Fruit fly (Drosophila melanogaster) whole organism, embryonic: Measurements from ENCODE around the gene CG8329.
A peak's percentile ranks its signal among the peaks of the same experiment; 100 is the strongest.

Experiments used
- Ada2b ChIP-seq: fragments of 200-800 bp; sonication (Bioruptor generic); IDR thresholded peaks from 2 replicates; pipeline ENCODE4 v1.3.6; 2022; ENCODE audit warnings: missing biosample characterization, missing genetic modification characterization
- Antp ChIP-seq: fragments of 200-800 bp; sonication (Bioruptor generic); optimal IDR thresholded peaks from 3 replicates; lab custom pipeline; 2016; ENCODE audit warnings: missing biosample characterization, missing genetic modification characterization
- Bgb ChIP-seq: fragments of 200-800 bp; sonication (Bioruptor generic); IDR thresholded peaks from 2 replicates; pipeline ENCODE4 v1.3.6; 2022; ENCODE audit warnings: missing biosample characterization, missing genetic modification characterization; ENCODE audit not compliant: partially characterized antibody
- CG10209 ChIP-seq: fragments of 200-800 bp; sonication (Bioruptor generic); optimal IDR thresholded peaks from 3 replicates; lab custom pipeline; 2017; ENCODE audit warnings: missing biosample characterization, mild to moderate bottlenecking, missing genetic modification characterization, missing genetic modification reagents
- CG1233 ChIP-seq: fragments of 200-800 bp; sonication (Bioruptor generic); optimal IDR thresholded peaks from 4 replicates; lab custom pipeline; 2018; ENCODE audit warnings: missing biosample characterization, mild to moderate bottlenecking, missing genetic modification characterization
- CG13123 ChIP-seq: fragments of 200-800 bp; sonication (Bioruptor generic); optimal IDR thresholded peaks from 2 replicates; lab custom pipeline; 2016; ENCODE audit warnings: missing biosample characterization, missing genetic modification characterization
- CG13424 ChIP-seq: fragments of 200-800 bp; sonication (Bioruptor generic); optimal IDR thresholded peaks from 2 replicates; lab custom pipeline; 2019; ENCODE audit warnings: missing biosample characterization, mild to moderate bottlenecking, missing genetic modification characterization, moderate library complexity
- CG14050 ChIP-seq: fragments of 200-800 bp; sonication (Bioruptor generic); IDR thresholded peaks from 3 replicates; pipeline ENCODE4 v1.3.6; 2022; ENCODE audit warnings: missing biosample characterization, missing genetic modification characterization
- CG15479 ChIP-seq: fragments of 200-800 bp; sonication (Bioruptor generic); optimal IDR thresholded peaks from 3 replicates; lab custom pipeline; 2019; ENCODE audit warnings: missing biosample characterization, mild to moderate bottlenecking, missing genetic modification characterization, moderate library complexity
- CG15601 ChIP-seq: fragments of 200-800 bp; sonication (Bioruptor generic); optimal IDR thresholded peaks from 3 replicates; lab custom pipeline; 2019; ENCODE audit warnings: missing biosample characterization, mild to moderate bottlenecking, missing genetic modification characterization, moderate library complexity
- CG17361 ChIP-seq: fragments of 200-800 bp; sonication (Bioruptor generic); IDR thresholded peaks from 3 replicates; pipeline ENCODE4 v1.3.6; 2022; ENCODE audit warnings: missing biosample characterization, missing genetic modification characterization
- CG1832 ChIP-seq: fragments of 200-800 bp; sonication (Bioruptor generic); optimal IDR thresholded peaks from 2 replicates; lab custom pipeline; 2017; ENCODE audit warnings: missing biosample characterization, mild to moderate bottlenecking, missing genetic modification characterization, inconsistent platforms
- CG2712 ChIP-seq: fragments of 200-800 bp; optimal IDR thresholded peaks from 3 replicates; lab custom pipeline; 2019; ENCODE audit warnings: missing biosample characterization, mild to moderate bottlenecking, missing genetic modification characterization, moderate library complexity
- CG33557 ChIP-seq: fragments of 200-800 bp; sonication (Bioruptor generic); optimal IDR thresholded peaks from 2 replicates; lab custom pipeline; 2019; ENCODE audit warnings: missing biosample characterization, mild to moderate bottlenecking, missing genetic modification characterization, moderate library complexity
- CG3407 ChIP-seq: fragments of 200-800 bp; sonication (Bioruptor generic); optimal IDR thresholded peaks from 2 replicates; lab custom pipeline; 2018; ENCODE audit warnings: missing biosample characterization, mild to moderate bottlenecking, missing genetic modification characterization
- CG7839 ChIP-seq: fragments of 200-800 bp; sonication (Bioruptor generic); optimal IDR thresholded peaks from 3 replicates; lab custom pipeline; 2018; ENCODE audit warnings: missing biosample characterization, mild to moderate bottlenecking, missing genetic modification characterization, moderate library complexity
- CrebB ChIP-seq: fragments of 200-800 bp; sonication (Bioruptor generic); optimal IDR thresholded peaks from 3 replicates; lab custom pipeline; 2018; ENCODE audit warnings: missing biosample characterization, mild to moderate bottlenecking, missing genetic modification characterization
- Dll ChIP-seq: fragments of 200-800 bp; sonication (Bioruptor generic); IDR thresholded peaks from 4 replicates; pipeline ENCODE4 v1.3.6; 2022; ENCODE audit warnings: missing biosample characterization, missing genetic modification characterization; ENCODE audit not compliant: partially characterized antibody
- E2f1 ChIP-seq: fragments of 200-800 bp; sonication (Bioruptor generic); IDR thresholded peaks from 2 replicates; pipeline ENCODE4 v1.3.6; 2022; ENCODE audit warnings: missing biosample characterization, missing genetic modification characterization
- GATAe ChIP-seq: fragments of 200-800 bp; sonication (Bioruptor generic); conservative IDR thresholded peaks from 2 replicates; pipeline ENCODE4 v1.3.6; 2022; ENCODE audit warnings: missing biosample characterization, missing genetic modification characterization
- HLHmδ ChIP-seq: fragments of 200-800 bp; sonication (Bioruptor generic); optimal IDR thresholded peaks from 2 replicates; lab custom pipeline; 2018; ENCODE audit warnings: missing biosample characterization, mild to moderate bottlenecking, missing genetic modification characterization, moderate library complexity
- Lpt ChIP-seq: fragments of >200 bp; optimal IDR thresholded peaks from 2 replicates; lab custom pipeline; 2018; ENCODE audit warnings: missing biosample characterization, missing genetic modification characterization
- Med ChIP-seq: fragments of 200-800 bp; sonication (Bioruptor generic); peaks from one replicate; lab custom pipeline; 2016; ENCODE audit warnings: missing biosample characterization, missing genetic modification characterization, mild to moderate bottlenecking, inconsistent platforms, moderate library complexity
- NFAT ChIP-seq: fragments of 200-800 bp; sonication (Bioruptor generic); IDR thresholded peaks from 2 replicates; pipeline ENCODE4 v1.3.6; 2022; ENCODE audit warnings: missing biosample characterization, missing genetic modification characterization
- Opbp ChIP-seq: fragments of 200-800 bp; sonication (Bioruptor generic); IDR thresholded peaks from 3 replicates; pipeline ENCODE4 v1.3.6; 2022; ENCODE audit warnings: missing biosample characterization, missing genetic modification characterization; ENCODE audit not compliant: partially characterized antibody
- PHDP ChIP-seq: fragments of 200-800 bp; sonication (Bioruptor generic); optimal IDR thresholded peaks from 3 replicates; lab custom pipeline; 2018; ENCODE audit warnings: missing biosample characterization, mild to moderate bottlenecking, missing genetic modification characterization, moderate library complexity
- Pdp1 ChIP-seq, 2 experiments: fragments of 200-800 bp; sonication (Bioruptor generic); optimal IDR thresholded peaks; 3 replicates each; lab custom pipeline; 2016; ENCODE audit warnings: missing biosample characterization in 2 of 2, missing genetic modification characterization in 2 of 2, mild to moderate bottlenecking in 1 of 2, moderate library complexity in 1 of 2
- Vsx1 ChIP-seq: fragments of 200-800 bp; sonication (Bioruptor generic); optimal IDR thresholded peaks from 2 replicates; lab custom pipeline; 2017; ENCODE audit warnings: missing biosample characterization, mild to moderate bottlenecking, missing genetic modification characterization, missing genetic modification reagents
- cg ChIP-seq: fragments of 200-800 bp; sonication (Bioruptor generic); optimal IDR thresholded peaks from 3 replicates; lab custom pipeline; 2019; ENCODE audit warnings: missing biosample characterization, mild to moderate bottlenecking, missing genetic modification characterization, moderate library complexity
- chm ChIP-seq: fragments of 200-800 bp; sonication (Bioruptor generic); IDR thresholded peaks from 2 replicates; pipeline ENCODE4 v1.3.6; 2022; ENCODE audit warnings: missing biosample characterization, missing genetic modification characterization
- eve ChIP-seq, 2 experiments: fragments of >200 bp; optimal IDR thresholded peaks; 2 replicates each; lab custom pipeline; 2017; ENCODE audit warnings: missing biosample characterization in 2 of 2, missing genetic modification characterization in 2 of 2
- fd64A ChIP-seq: fragments of 200-800 bp; sonication (Bioruptor generic); optimal IDR thresholded peaks from 3 replicates; lab custom pipeline; 2018; ENCODE audit warnings: missing biosample characterization, mild to moderate bottlenecking, missing genetic modification characterization
- gcm ChIP-seq: fragments of 200-800 bp; sonication (Bioruptor generic); optimal IDR thresholded peaks from 2 replicates; lab custom pipeline; 2019; ENCODE audit warnings: missing biosample characterization, mild to moderate bottlenecking, missing genetic modification characterization, moderate library complexity
- gro ChIP-seq: fragments of 200-800 bp; sonication (Bioruptor generic); optimal IDR thresholded peaks from 2 replicates; lab custom pipeline; 2016; ENCODE audit warnings: missing biosample characterization, missing genetic modification characterization
- inv ChIP-seq: fragments of 200-800 bp; sonication (Bioruptor generic); IDR thresholded peaks from 2 replicates; pipeline ENCODE4 v1.3.6; 2022; ENCODE audit warnings: missing biosample characterization, missing genetic modification characterization; ENCODE audit not compliant: partially characterized antibody
- kay ChIP-seq: fragments of 200-800 bp; sonication (Bioruptor generic); optimal IDR thresholded peaks from 2 replicates; lab custom pipeline; 2016; ENCODE audit warnings: missing biosample characterization, missing genetic modification characterization
- ken ChIP-seq: fragments of 200-800 bp; sonication (Bioruptor generic); IDR thresholded peaks from 3 replicates; pipeline ENCODE4 v1.3.6; 2022; ENCODE audit warnings: missing biosample characterization, missing genetic modification characterization
- kni ChIP-seq: fragments of 200-800 bp; sonication (Bioruptor generic); optimal IDR thresholded peaks from 3 replicates; lab custom pipeline; 2017; ENCODE audit warnings: mild to moderate bottlenecking, missing biosample characterization, missing genetic modification reagents, missing genetic modification characterization
- psq ChIP-seq: fragments of 200-800 bp; sonication (Bioruptor generic); optimal IDR thresholded peaks from 2 replicates; lab custom pipeline; 2017; ENCODE audit warnings: missing biosample characterization, missing genetic modification characterization
- ranshi ChIP-seq: fragments of 200-800 bp; sonication (Bioruptor generic); IDR thresholded peaks from 2 replicates; pipeline ENCODE4 v1.3.6; 2022; ENCODE audit warnings: missing biosample characterization, missing genetic modification characterization
- row ChIP-seq: fragments of 200-800 bp; sonication (Bioruptor generic); IDR thresholded peaks from 3 replicates; pipeline ENCODE4 v1.3.6; 2022; ENCODE audit warnings: missing biosample characterization, missing genetic modification characterization
- sd ChIP-seq: fragments of 200-800 bp; sonication (Bioruptor generic); optimal IDR thresholded peaks from 3 replicates; lab custom pipeline; 2018; ENCODE audit warnings: missing biosample characterization, mild to moderate bottlenecking, missing genetic modification characterization, moderate library complexity
- sisA ChIP-seq: fragments of 200-800 bp; sonication (Bioruptor generic); IDR thresholded peaks from 2 replicates; pipeline ENCODE4 v1.3.6; 2022; ENCODE audit warnings: missing biosample characterization, missing genetic modification characterization
- sob ChIP-seq: fragments of 200-800 bp; sonication (Bioruptor generic); IDR thresholded peaks from 2 replicates; pipeline ENCODE4 v1.3.6; 2022; ENCODE audit warnings: missing biosample characterization, missing genetic modification characterization
- tap ChIP-seq: fragments of 200-800 bp; optimal IDR thresholded peaks from 3 replicates; lab custom pipeline; 2019; ENCODE audit warnings: missing biosample characterization, mild to moderate bottlenecking, missing genetic modification characterization, moderate library complexity
- unc-4 ChIP-seq: fragments of 200-800 bp; sonication (Bioruptor generic); IDR thresholded peaks from 2 replicates; pipeline ENCODE4 v1.3.6; 2022; ENCODE audit warnings: missing biosample characterization, missing genetic modification characterization; ENCODE audit not compliant: partially characterized antibody
- zen ChIP-seq: fragments of 200-800 bp; sonication (Bioruptor generic); optimal IDR thresholded peaks from 3 replicates; lab custom pipeline; 2018; ENCODE audit warnings: missing biosample characterization, mild to moderate bottlenecking, missing genetic modification characterization, moderate library complexity

The CG8329 gene

DNA sequence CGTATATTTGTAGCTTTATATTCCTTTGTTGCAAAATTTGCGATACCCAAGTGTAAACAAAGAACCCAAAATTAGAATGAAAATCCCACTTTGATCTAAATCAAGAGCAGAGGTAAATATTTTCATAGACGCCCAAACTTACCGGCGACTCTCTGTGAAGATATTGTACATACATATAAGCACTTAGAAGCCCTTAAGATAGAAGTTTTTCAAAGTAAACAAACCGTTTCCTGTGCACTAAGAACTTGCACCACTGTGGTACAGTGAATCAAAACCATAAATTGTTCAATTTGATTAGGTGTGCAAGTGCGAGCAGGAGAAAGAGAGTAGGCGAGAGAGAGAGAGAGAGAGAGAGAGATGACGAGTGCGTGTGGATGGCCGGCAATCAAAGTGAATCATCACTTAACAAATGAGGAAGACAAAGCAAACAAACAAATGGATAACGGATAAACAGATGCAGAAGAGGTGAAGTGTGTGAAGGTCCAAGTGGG, 40.1 kb downstream of the CG8329 start (continued):
- TF ChIP-seq ranshi (0 out of 2 replicates have a peak, but pooled peaks have one; percentile 5), Dll (0 out of 4 replicates have a peak, but pooled peaks have one; percentile 10), CG1233 (GFP tag; lab: Kevin White, UChicago) (peak; percentile 26), psq (peak; percentile 3), chm (GFP tag; lab: Robert Waterston, UW) (0 out of 2 replicates have a peak, but pooled peaks have one; percentile 7), inv (GFP tag; lab: Robert Waterston, UW) (no peak), fd64A (GFP tag; lab: Kevin White, UChicago) (peak; percentile 42), sd (tag; lab: Kevin White, UChicago) (peak; percentile 20), HLHmδ (GFP tag; lab: Kevin White, UChicago) (peak; percentile 30), Vsx1 (GFP tag; lab: Kevin White, UChicago) (peak; percentile 50), CG13424 (tag; lab: Kevin White, UChicago) (peak; percentile 20), Ada2b (GFP tag; lab: Robert Waterston, UW) (peak; percentile 3; the same call in 1 of the 2 replicates), NFAT (no peak), Bgb (GFP tag; lab: Robert Waterston, UW) (peak; percentile 6; the same call in 1 of the 2 replicates), CG17361 (GFP tag; lab: Robert Waterston, UW) (0 out of 3 replicates have a peak, but pooled peaks have one; percentile 35), CG14050 (GFP tag; lab: Robert Waterston, UW) (no peak), ken (GFP tag; lab: Robert Waterston, UW) (no peak), CG3407 (GFP tag; lab: Kevin White, UChicago) (peak; percentile 0), sob (GFP tag; lab: Robert Waterston, UW) (no peak), kni (GFP tag; lab: Kevin White, UChicago) (peak; percentile 24), cg (GFP tag; lab: Kevin White, UChicago) (peak; percentile 71), unc-4 (GFP tag; lab: Robert Waterston, UW) (no peak), CG7839 (peak; percentile 13), kay (peak; percentile 88), row (peak; percentile 43; the same call in 1 of the 3 replicates), zen (tag; lab: Kevin White, UChicago) (peak; percentile 4), CG13123 (peak; percentile 18), Pdp1 (GFP tag; optimal IDR thresholded peaks at IDR 0.05; lab: Kevin White, UChicago) (peak in 1 of 2 experiments; percentile 37), CG15479 (GFP tag; lab: Kevin White, UChicago) (peak; percentile 92), eve (GFP tag; optimal IDR thresholded peaks at IDR 0.05; lab: Kevin White, UChicago) (peak in 1 of 2 experiments; percentile 54), E2f1 (no peak), sisA (GFP tag; lab: Robert Waterston, UW) (no peak), gro (peak; percentile 14), CG15601 (tag; lab: Kevin White, UChicago) (peak; percentile 15), gcm (GFP tag; lab: Kevin White, UChicago) (peak; percentile 21), Med (GFP tag; lab: Kevin White, UChicago) (peak; percentile 63), CG1832 (GFP tag; lab: Kevin White, UChicago) (peak; percentile 69), Opbp (GFP tag; lab: Robert Waterston, UW) (no peak), CG2712 (peak; percentile 28), CrebB (tag; lab: Kevin White, UChicago) (no peak), CG10209 (peak; percentile 6), Lpt (GFP tag; lab: Kevin White, UChicago) (no peak), Antp (GFP tag; lab: Kevin White, UChicago) (peak; percentile 3), GATAe (GFP tag; lab: Robert Waterston, UW) (no peak), tap (tag; lab: Kevin White, UChicago) (peak; percentile 2), CG33557 (peak; percentile 22), PHDP (tag; lab: Kevin White, UChicago) (peak; percentile 9)
